Fruit fly (Drosophila melanogaster) whole organism, embryonic: ENCODE data around the gene CG9961.

ENCODE experiments used
- Ada2b ChIP-seq: fragments of 200-800 bp; sonication (Bioruptor generic); IDR thresholded peaks from 2 replicates; pipeline ENCODE4 v1.3.6; 2022; ENCODE audit warnings: missing biosample characterization, missing genetic modification characterization
- Atf6 ChIP-seq: fragments of 200-800 bp; sonication (Bioruptor generic); IDR thresholded peaks from 2 replicates; pipeline ENCODE4 v1.3.6; 2022; ENCODE audit warnings: missing biosample characterization, missing genetic modification characterization
- CG10209 ChIP-seq: fragments of 200-800 bp; sonication (Bioruptor generic); optimal IDR thresholded peaks from 3 replicates; lab custom pipeline; 2017; ENCODE audit warnings: missing biosample characterization, mild to moderate bottlenecking, missing genetic modification characterization, missing genetic modification reagents
- CG10565 ChIP-seq: fragments of 200-800 bp; sonication (Bioruptor generic); optimal IDR thresholded peaks from 3 replicates; lab custom pipeline; 2016; ENCODE audit warnings: missing biosample characterization, mild to moderate bottlenecking, missing genetic modification characterization
- CG11093 ChIP-seq: fragments of 200-800 bp; sonication (Bioruptor generic); IDR thresholded peaks from 3 replicates; pipeline ENCODE4 v1.3.6; 2022; ENCODE audit warnings: missing biosample characterization, missing genetic modification characterization
- CG11723 ChIP-seq: fragments of 200-800 bp; sonication (Bioruptor generic); optimal IDR thresholded peaks from 2 replicates; lab custom pipeline; 2017; ENCODE audit warnings: missing biosample characterization, mild to moderate bottlenecking, missing genetic modification characterization
- CG12219 ChIP-seq: fragments of 200-800 bp; sonication (Bioruptor generic); optimal IDR thresholded peaks from 3 replicates; lab custom pipeline; 2018; ENCODE audit warnings: missing biosample characterization, mild to moderate bottlenecking, missing genetic modification characterization
- CG14965 ChIP-seq: fragments of 200-800 bp; sonication (Bioruptor generic); optimal IDR thresholded peaks from 2 replicates; lab custom pipeline; 2016; ENCODE audit warnings: missing biosample characterization, missing genetic modification characterization, borderline replicate concordance
- CG1529 ChIP-seq: fragments of 200-800 bp; sonication (Bioruptor generic); optimal IDR thresholded peaks from 3 replicates; lab custom pipeline; 2018; ENCODE audit warnings: missing biosample characterization, missing genetic modification characterization
- CG15514 ChIP-seq: fragments of 200-800 bp; sonication (Bioruptor generic); optimal IDR thresholded peaks from 3 replicates; lab custom pipeline; 2017; ENCODE audit warnings: missing biosample characterization, missing genetic modification characterization, mild to moderate bottlenecking, moderate library complexity, missing genetic modification reagents
- CG15696 ChIP-seq: fragments of 200-800 bp; sonication (Bioruptor generic); optimal IDR thresholded peaks from 2 replicates; lab custom pipeline; 2019; ENCODE audit warnings: missing biosample characterization, mild to moderate bottlenecking, missing genetic modification characterization, moderate library complexity
- CG17328 ChIP-seq: fragments of 200-800 bp; sonication (Bioruptor generic); IDR thresholded peaks from 2 replicates; pipeline ENCODE4 v1.3.6; 2022; ENCODE audit warnings: missing biosample characterization, missing genetic modification characterization
- CG17359 ChIP-seq: fragments of 200-800 bp; sonication (Bioruptor generic); optimal IDR thresholded peaks from 3 replicates; lab custom pipeline; 2018; ENCODE audit warnings: missing biosample characterization, mild to moderate bottlenecking, missing genetic modification characterization, moderate library complexity
- CG17612 ChIP-seq: fragments of 200-800 bp; sonication (Bioruptor generic); IDR thresholded peaks from 2 replicates; pipeline ENCODE4 v1.3.6; 2022; ENCODE audit warnings: missing biosample characterization, missing genetic modification characterization
- CG1792 ChIP-seq: fragments of 200-800 bp; sonication (Bioruptor generic); optimal IDR thresholded peaks from 2 replicates; lab custom pipeline; 2016; ENCODE audit warnings: missing biosample characterization, missing genetic modification characterization
- CG2129 ChIP-seq: fragments of 200-800 bp; sonication (Bioruptor generic); IDR thresholded peaks from 2 replicates; pipeline ENCODE4 v1.3.6; 2022; ENCODE audit warnings: missing biosample characterization, missing genetic modification characterization; ENCODE audit not compliant: partially characterized antibody
- CG3163 ChIP-seq: fragments of 200-800 bp; sonication (Bioruptor generic); optimal IDR thresholded peaks from 3 replicates; lab custom pipeline; 2016; ENCODE audit warnings: missing biosample characterization, missing genetic modification characterization
- CG33557 ChIP-seq: fragments of 200-800 bp; sonication (Bioruptor generic); optimal IDR thresholded peaks from 2 replicates; lab custom pipeline; 2019; ENCODE audit warnings: missing biosample characterization, mild to moderate bottlenecking, missing genetic modification characterization, moderate library complexity
- CG6689 ChIP-seq: fragments of 200-800 bp; sonication (Bioruptor generic); IDR thresholded peaks from 2 replicates; pipeline ENCODE4 v1.3.6; 2022; ENCODE audit warnings: missing biosample characterization, missing genetic modification characterization
- CG7839 ChIP-seq: fragments of 200-800 bp; sonication (Bioruptor generic); optimal IDR thresholded peaks from 3 replicates; lab custom pipeline; 2018; ENCODE audit warnings: missing biosample characterization, mild to moderate bottlenecking, missing genetic modification characterization, moderate library complexity
- D19B ChIP-seq: fragments of 200-800 bp; sonication (Bioruptor generic); optimal IDR thresholded peaks from 2 replicates; lab custom pipeline; 2017; ENCODE audit warnings: missing biosample characterization, mild to moderate bottlenecking, missing genetic modification characterization
- Doc3 ChIP-seq: fragments of 200-800 bp; sonication (Bioruptor generic); IDR thresholded peaks from 3 replicates; pipeline ENCODE4 v1.3.6; 2022; ENCODE audit warnings: missing biosample characterization, missing genetic modification characterization; ENCODE audit not compliant: partially characterized antibody
- Dp ChIP-seq: fragments of 200-800 bp; sonication (Bioruptor generic); optimal IDR thresholded peaks from 2 replicates; lab custom pipeline; 2018; ENCODE audit warnings: missing biosample characterization, mild to moderate bottlenecking, missing genetic modification characterization, moderate library complexity
- HHEX ChIP-seq: fragments of 200-800 bp; sonication (Bioruptor generic); optimal IDR thresholded peaks from 3 replicates; lab custom pipeline; 2017; ENCODE audit warnings: missing biosample characterization, mild to moderate bottlenecking, missing genetic modification characterization, missing genetic modification reagents
- MESR4 ChIP-seq: fragments of 200-800 bp; sonication (Bioruptor generic); optimal IDR thresholded peaks from 2 replicates; lab custom pipeline; 2018; ENCODE audit warnings: missing biosample characterization, mild to moderate bottlenecking, missing genetic modification characterization, moderate library complexity
- Med ChIP-seq: fragments of 200-800 bp; sonication (Bioruptor generic); peaks from one replicate; lab custom pipeline; 2016; ENCODE audit warnings: missing biosample characterization, missing genetic modification characterization, mild to moderate bottlenecking, inconsistent platforms, moderate library complexity
- Myb ChIP-seq: fragments of 200-800 bp; sonication (Bioruptor generic); optimal IDR thresholded peaks from 2 replicates; lab custom pipeline; 2016; ENCODE audit warnings: missing biosample characterization, missing genetic modification characterization
- NK7.1 ChIP-seq: fragments of 200-800 bp; sonication (Bioruptor generic); optimal IDR thresholded peaks from 3 replicates; lab custom pipeline; 2016; ENCODE audit warnings: missing biosample characterization, missing genetic modification characterization
- Sin3A ChIP-seq: fragments of >200 bp; optimal IDR thresholded peaks from 2 replicates; lab custom pipeline; 2018
- Trl ChIP-seq, 3 experiments: fragments of >200 bp in 2 of 3; fragments of 200-800 bp in 1 of 3; sonication (Bioruptor generic) in 1 of 3; optimal IDR thresholded peaks; 2 replicates in 1 of 3; 3 replicates in 2 of 3; lab custom pipeline; 2016 to 2017; ENCODE audit warnings: missing biosample characterization in 1 of 3, missing genetic modification characterization in 1 of 3
- Vsx1 ChIP-seq: fragments of 200-800 bp; sonication (Bioruptor generic); optimal IDR thresholded peaks from 2 replicates; lab custom pipeline; 2017; ENCODE audit warnings: missing biosample characterization, mild to moderate bottlenecking, missing genetic modification characterization, missing genetic modification reagents
- chn ChIP-seq: fragments of 200-800 bp; sonication (Bioruptor generic); optimal IDR thresholded peaks from 2 replicates; lab custom pipeline; 2016; ENCODE audit warnings: missing biosample characterization, missing genetic modification characterization
- eyg ChIP-seq: fragments of 200-800 bp; sonication (Bioruptor generic); optimal IDR thresholded peaks from 3 replicates; lab custom pipeline; 2016; ENCODE audit warnings: missing biosample characterization, missing genetic modification characterization
- gcm ChIP-seq: fragments of 200-800 bp; sonication (Bioruptor generic); optimal IDR thresholded peaks from 2 replicates; lab custom pipeline; 2019; ENCODE audit warnings: missing biosample characterization, mild to moderate bottlenecking, missing genetic modification characterization, moderate library complexity
- grn ChIP-seq: fragments of 200-800 bp; sonication (Bioruptor generic); optimal IDR thresholded peaks from 3 replicates; lab custom pipeline; 2017; ENCODE audit warnings: missing biosample characterization, missing genetic modification characterization
- luna ChIP-seq: fragments of 200-800 bp; sonication (Bioruptor generic); optimal IDR thresholded peaks from 2 replicates; lab custom pipeline; 2016; ENCODE audit warnings: missing biosample characterization, missing genetic modification characterization
- nerfin-1 ChIP-seq: fragments of 200-800 bp; sonication (Bioruptor generic); optimal IDR thresholded peaks from 3 replicates; lab custom pipeline; 2019; ENCODE audit warnings: missing biosample characterization, mild to moderate bottlenecking, missing genetic modification characterization, moderate library complexity
- oc ChIP-seq: fragments of 200-800 bp; sonication (Bioruptor generic); optimal IDR thresholded peaks from 2 replicates; lab custom pipeline; 2018; ENCODE audit warnings: missing biosample characterization, mild to moderate bottlenecking, missing genetic modification characterization, moderate library complexity
- otp ChIP-seq: fragments of 200-800 bp; sonication (Bioruptor generic); IDR thresholded peaks from 3 replicates; pipeline ENCODE4, ENCODE4 v1.3.6; 2022; ENCODE audit warnings: missing biosample characterization, missing genetic modification characterization
- psq ChIP-seq: fragments of 200-800 bp; sonication (Bioruptor generic); optimal IDR thresholded peaks from 2 replicates; lab custom pipeline; 2017; ENCODE audit warnings: missing biosample characterization, missing genetic modification characterization
- scrt ChIP-seq: fragments of 200-800 bp; sonication (Bioruptor generic); optimal IDR thresholded peaks from 2 replicates; lab custom pipeline; 2018; ENCODE audit warnings: missing biosample characterization, mild to moderate bottlenecking, missing genetic modification characterization, moderate library complexity
- sima ChIP-seq: fragments of 200-800 bp; sonication (Bioruptor generic); optimal IDR thresholded peaks from 2 replicates; lab custom pipeline; 2016; ENCODE audit warnings: missing biosample characterization, missing genetic modification characterization

The CG9961 gene

dm6 chr2L:2754437-2755322 lies 9.9 kb upstream of the CG9961 start (continued):
- TF ChIP-seq nerfin-1 (tag; lab: Kevin White, UChicago), result peak; percentile 70
- TF ChIP-seq MESR4, result no peak
- peak; percentile 98 for TF ChIP-seq Trl (optimal IDR thresholded peaks at IDR 0.05; lab: Kevin White, UChicago)
- peak; percentile 58 for TF ChIP-seq Trl (GFP tag; optimal IDR thresholded peaks at IDR 0.05; lab: Kevin White, UChicago)
- peak; percentile 88 for TF ChIP-seq CG17359
- TF ChIP-seq Myb (GFP tag; lab: Kevin White, UChicago), result peak; percentile 53
- no peak for TF ChIP-seq CG11093 (GFP tag; lab: Robert Waterston, UW)
- TF ChIP-seq psq (GFP tag; lab: Kevin White, UChicago), result peak; percentile 51
- peak; percentile 81 for TF ChIP-seq CG10209 (GFP tag; lab: Kevin White, UChicago)
- TF ChIP-seq CG15696 (tag; lab: Kevin White, UChicago), result peak; percentile 66
- peak; percentile 22 for TF ChIP-seq CG10565 (GFP tag; lab: Kevin White, UChicago)
- peak; percentile 88 for TF ChIP-seq HHEX (GFP tag; lab: Kevin White, UChicago)
- TF ChIP-seq CG11723, result peak; percentile 82
- peak; percentile 49 for TF ChIP-seq chn
- no peak for TF ChIP-seq CG17612 (GFP tag; lab: Robert Waterston, UW)
- peak; percentile 75 for TF ChIP-seq sima
- no peak for TF ChIP-seq CG17328
- peak; percentile 74 for TF ChIP-seq luna (GFP tag; lab: Kevin White, UChicago)
- no peak for TF ChIP-seq Dp (GFP tag; lab: Kevin White, UChicago)
- peak; percentile 75 for TF ChIP-seq CG15514 (GFP tag; lab: Kevin White, UChicago)
- no peak for TF ChIP-seq Atf6 (GFP tag; lab: Robert Waterston, UW)
- no peak for TF ChIP-seq CG6689 (GFP tag; lab: Robert Waterston, UW)
- TF ChIP-seq NK7.1 (GFP tag; lab: Kevin White, UChicago), result peak; percentile 84
- TF ChIP-seq scrt, result peak; percentile 76
- TF ChIP-seq Ada2b, result no peak
- TF ChIP-seq Med (GFP tag; lab: Kevin White, UChicago), result peak; percentile 94
- TF ChIP-seq CG7839 (tag; lab: Kevin White, UChicago), result peak; percentile 83
- no peak for TF ChIP-seq otp (GFP tag; lab: Robert Waterston, UW)
- TF ChIP-seq oc (tag; lab: Kevin White, UChicago), result peak; percentile 85
- TF ChIP-seq CG12219 (GFP tag; lab: Kevin White, UChicago), result peak; percentile 79
- no peak for TF ChIP-seq CG2129 (GFP tag; lab: Robert Waterston, UW)
- TF ChIP-seq CG1529, result peak; percentile 85
- TF ChIP-seq CG33557 (GFP tag; lab: Kevin White, UChicago), result peak; percentile 77
- peak; percentile 75 for TF ChIP-seq gcm (GFP tag; lab: Kevin White, UChicago)
- TF ChIP-seq grn, result peak; percentile 50
- TF ChIP-seq eyg (GFP tag; lab: Kevin White, UChicago), result peak; percentile 31
- TF ChIP-seq CG3163, result peak; percentile 63
- no peak for TF ChIP-seq Doc3 (GFP tag; lab: Robert Waterston, UW)
- no peak for TF ChIP-seq Sin3A (lab: Kevin White, UChicago)
- peak; percentile 59 for TF ChIP-seq CG14965 (GFP tag; lab: Kevin White, UChicago)
- TF ChIP-seq D19B (GFP tag; lab: Kevin White, UChicago), result peak; percentile 80
- peak; percentile 88 for TF ChIP-seq Vsx1 (GFP tag; lab: Kevin White, UChicago)
- TF ChIP-seq CG1792 (GFP tag; lab: Kevin White, UChicago), result peak; percentile 59
